Fruit fly (Drosophila melanogaster): ENCODE results near the gene smog.

smog gene

dm6 chr2L:4820448-4821318 is 32.0 kb upstream of the smog start (continued):
- no peak for TF ChIP-seq gsb (GFP tag; IDR thresholded peaks at IDR 0.05)
- no peak; the same call in 1 of the 2 replicates for TF ChIP-seq Taf1 (GFP tag; IDR thresholded peaks at IDR 0.05)
- TF ChIP-seq CG1647 (GFP tag; optimal IDR thresholded peaks at IDR 0.05), result no peak
- TF ChIP-seq CG12071 (GFP tag; optimal IDR thresholded peaks at IDR 0.05), result peak; percentile 16
- TF ChIP-seq Opbp (GFP tag; IDR thresholded peaks at IDR 0.05; ENCODE audit: partially characterized antibody), result no peak
- peak; percentile 52 for TF ChIP-seq CG7372 (GFP tag; IDR thresholded peaks at IDR 0.05)
- no peak for TF ChIP-seq Awh (GFP tag; IDR thresholded peaks at IDR 0.05)
- no peak for TF ChIP-seq zen2 (GFP tag; IDR thresholded peaks at IDR 0.05; ENCODE audit: partially characterized antibody)
- no peak for TF ChIP-seq CG12236 (GFP tag; optimal IDR thresholded peaks at IDR 0.05)
- TF ChIP-seq sna (GFP tag; IDR thresholded peaks at IDR 0.05; ENCODE audit: partially characterized antibody), result no peak
- TF ChIP-seq ERR (GFP tag; optimal IDR thresholded peaks at IDR 0.05), result no peak
- TF ChIP-seq stc (GFP tag; IDR thresholded peaks at IDR 0.05), result 0 out of 2 replicates have a peak, but pooled peaks have one; percentile 7
- peak; percentile 17 for TF ChIP-seq zfh2 (GFP tag; optimal IDR thresholded peaks at IDR 0.05)
- no peak for TF ChIP-seq dimm (GFP tag; IDR thresholded peaks at IDR 0.05)
- no peak for TF ChIP-seq bab2 (GFP tag; optimal IDR thresholded peaks at IDR 0.05)
- TF ChIP-seq CG33213 (GFP tag; optimal IDR thresholded peaks at IDR 0.05), result no peak
- no peak for TF ChIP-seq pan (optimal IDR thresholded peaks at IDR 0.05)
- peak in 1 of 2 experiments; percentile 16 for TF ChIP-seq pan (GFP tag; optimal IDR thresholded peaks at IDR 0.05 in 1 of 2, IDR thresholded peaks at IDR 0.05 in 1 of 2)
- TF ChIP-seq h (optimal IDR thresholded peaks at IDR 0.05), result no peak
- TF ChIP-seq Bteb2 (GFP tag; optimal IDR thresholded peaks at IDR 0.05), result no peak
- no peak for TF ChIP-seq dati (GFP tag; IDR thresholded peaks at IDR 0.05)
- TF ChIP-seq E2f1 (GFP tag; IDR thresholded peaks at IDR 0.05), result peak; percentile 44
- peak; percentile 64 for TF ChIP-seq CG12659 (GFP tag; optimal IDR thresholded peaks at IDR 0.05)
- TF ChIP-seq Mrtf (GFP tag; IDR thresholded peaks at IDR 0.05), result no peak
- TF ChIP-seq cas (GFP tag; IDR thresholded peaks at IDR 0.05), result no peak
- no peak for TF ChIP-seq fru (optimal IDR thresholded peaks at IDR 0.05)
- TF ChIP-seq nerfin-2 (GFP tag; IDR thresholded peaks at IDR 0.05; ENCODE audit: partially characterized antibody), result no peak
- no peak for TF ChIP-seq CTCF (GFP tag; optimal IDR thresholded peaks at IDR 0.05)
- TF ChIP-seq lab (GFP tag; optimal IDR thresholded peaks at IDR 0.05), result no peak
- no peak for TF ChIP-seq CG17568 (GFP tag; optimal IDR thresholded peaks at IDR 0.05)
- peak; percentile 30 for TF ChIP-seq tap (tag; optimal IDR thresholded peaks at IDR 0.05)
- 0 out of 4 replicates have a peak, but pooled peaks have one; percentile 38 for TF ChIP-seq chinmo (GFP tag; IDR thresholded peaks at IDR 0.05; ENCODE audit: partially characterized antibody)
- no peak; the same call in 2 of the 3 replicates for TF ChIP-seq CG14050 (GFP tag; IDR thresholded peaks at IDR 0.05)
- no peak for TF ChIP-seq Atf-2 (GFP tag; optimal IDR thresholded peaks at IDR 0.05)
- no peak for TF ChIP-seq abd-A (tag; optimal IDR thresholded peaks at IDR 0.05)
- peak; percentile 11 for TF ChIP-seq Kr (GFP tag; optimal IDR thresholded peaks at IDR 0.05)
- TF ChIP-seq crc (GFP tag; optimal IDR thresholded peaks at IDR 0.05), result no peak
- TF ChIP-seq MESR4 (GFP tag; optimal IDR thresholded peaks at IDR 0.05), result no peak
- no peak for TF ChIP-seq BtbVII (GFP tag; optimal IDR thresholded peaks at IDR 0.05)
- TF ChIP-seq Ptx1 (GFP tag; IDR thresholded peaks at IDR 0.05), result peak; percentile 43
- TF ChIP-seq bcd (GFP tag; optimal IDR thresholded peaks at IDR 0.05), result peak; percentile 18
- peak; percentile 43; the same call in 1 of the 3 replicates for TF ChIP-seq jigr1 (GFP tag; IDR thresholded peaks at IDR 0.05)
- TF ChIP-seq CG4328 (GFP tag; optimal IDR thresholded peaks at IDR 0.05), result peak; percentile 49
- TF ChIP-seq CG17385 (GFP tag; optimal IDR thresholded peaks at IDR 0.05), result no peak
- no peak for TF ChIP-seq Sin3A (optimal IDR thresholded peaks at IDR 0.05)
- 0 out of 3 replicates have a peak, but pooled peaks have one; percentile 19 for TF ChIP-seq Dbx (GFP tag; IDR thresholded peaks at IDR 0.05)
- TF ChIP-seq CG2678 (tag; optimal IDR thresholded peaks at IDR 0.05), result no peak
- no peak for TF ChIP-seq BEAF-32 (GFP tag; optimal IDR thresholded peaks at IDR 0.05)
- TF ChIP-seq CG14441 (GFP tag; IDR thresholded peaks at IDR 0.05), result peak; percentile 18; the same call in 1 of the 2 replicates
- no peak for TF ChIP-seq Dek (tag; optimal IDR thresholded peaks at IDR 0.05)
- no peak for TF ChIP-seq kni (GFP tag; optimal IDR thresholded peaks at IDR 0.05)
